Fruit fly (Drosophila melanogaster) whole organism, wandering third instar larva: ENCODE data around the gene ArgRS-m.

ENCODE experiments used
- Abd-B ChIP-seq: fragments of >200 bp; optimal IDR thresholded peaks from 2 replicates; lab custom pipeline; 2017; ENCODE audit warnings: missing biosample characterization, missing genetic modification characterization
- CG32264 ChIP-seq: fragments of 200-800 bp; sonication (Bioruptor generic); optimal IDR thresholded peaks from 2 replicates; lab custom pipeline; 2016; ENCODE audit warnings: missing biosample characterization, missing genetic modification characterization
- CG9705 ChIP-seq: fragments of 200-800 bp; sonication (Bioruptor generic); optimal IDR thresholded peaks from 2 replicates; lab custom pipeline; 2018; ENCODE audit warnings: missing biosample characterization, mild to moderate bottlenecking, missing genetic modification characterization
- CrebA ChIP-seq: fragments of 200-800 bp; sonication (Bioruptor generic); optimal IDR thresholded peaks from 2 replicates; lab custom pipeline; 2016; ENCODE audit warnings: missing biosample characterization, mild to moderate bottlenecking, missing genetic modification characterization, borderline replicate concordance
- Dfd ChIP-seq: fragments of >200 bp; optimal IDR thresholded peaks from 2 replicates; lab custom pipeline; 2017; ENCODE audit warnings: missing biosample characterization, missing genetic modification characterization
- Dif ChIP-seq: fragments of 200-275, 200-300 bp; sonication (Bioruptor generic); optimal IDR thresholded peaks from 2 replicates; lab custom pipeline; 2018; ENCODE audit warnings: missing biosample characterization, missing genetic modification characterization; ENCODE audit not compliant: partially characterized antibody
- GATAd ChIP-seq: sonication (Bioruptor generic); optimal IDR thresholded peaks from 2 replicates; lab custom pipeline; 2016; ENCODE audit warnings: missing biosample characterization, missing genetic modification characterization
- HLH106 ChIP-seq: fragments of 200-800 bp; optimal IDR thresholded peaks from 3 replicates; lab custom pipeline; 2019; ENCODE audit warnings: missing biosample characterization, mild to moderate bottlenecking, missing genetic modification characterization, moderate library complexity
- Hnf4 ChIP-seq: fragments of 200-800 bp; sonication (Bioruptor generic); optimal IDR thresholded peaks from 2 replicates; lab custom pipeline; 2016; ENCODE audit warnings: missing biosample characterization, mild to moderate bottlenecking, missing genetic modification characterization
- Hr78 ChIP-seq: fragments of >200 bp; optimal IDR thresholded peaks from 2 replicates; lab custom pipeline; 2017; ENCODE audit warnings: missing biosample characterization, missing genetic modification characterization
- Hr83 ChIP-seq: fragments of 200-300 bp; sonication (Bioruptor generic); optimal IDR thresholded peaks from 2 replicates; lab custom pipeline; 2016; ENCODE audit warnings: missing biosample characterization, mild to moderate bottlenecking, missing genetic modification characterization, moderate library complexity; ENCODE audit not compliant: poor library complexity, severe bottlenecking
- Jra ChIP-seq: sonication (Bioruptor generic); optimal IDR thresholded peaks from 2 replicates; lab custom pipeline; 2016; ENCODE audit warnings: missing biosample characterization, missing genetic modification characterization
- Mio ChIP-seq: sonication (Bioruptor generic); optimal IDR thresholded peaks from 2 replicates; lab custom pipeline; 2016; ENCODE audit warnings: missing biosample characterization, missing genetic modification characterization
- Myc ChIP-seq: fragments of >200 bp; optimal IDR thresholded peaks from 2 replicates; lab custom pipeline; 2017
- N ChIP-seq: fragments of >200 bp; optimal IDR thresholded peaks from 2 replicates; lab custom pipeline; 2018; ENCODE audit warnings: missing biosample characterization, missing external identifiers, missing genetic modification characterization
- OdsH ChIP-seq: fragments of 200-800 bp; sonication (Bioruptor generic); optimal IDR thresholded peaks from 2 replicates; lab custom pipeline; 2016; ENCODE audit warnings: missing biosample characterization, mild to moderate bottlenecking, missing genetic modification characterization
- Rel ChIP-seq, 2 experiments: fragments of 200-800 bp; sonication (Bioruptor generic) in 1 of 2; optimal IDR thresholded peaks; 2 replicates in 1 of 2; 3 replicates in 1 of 2; lab custom pipeline; 2016 to 2019; ENCODE audit warnings: mild to moderate bottlenecking in 2 of 2, missing biosample characterization in 2 of 2, missing genetic modification characterization in 2 of 2, moderate library complexity in 1 of 2
- Sp1 ChIP-seq: fragments of 200-800 bp; sonication (Bioruptor generic); optimal IDR thresholded peaks from 3 replicates; lab custom pipeline; 2019; ENCODE audit warnings: missing biosample characterization, mild to moderate bottlenecking, missing genetic modification characterization, moderate library complexity
- Vsx2 ChIP-seq: fragments of 200-300, 225-300 bp; sonication (Bioruptor generic); optimal IDR thresholded peaks from 2 replicates; lab custom pipeline; 2018; ENCODE audit warnings: missing biosample characterization, missing genetic modification characterization; ENCODE audit not compliant: partially characterized antibody
- br ChIP-seq: fragments of 200-800 bp; sonication (Bioruptor generic); optimal IDR thresholded peaks from 2 replicates; lab custom pipeline; 2016; ENCODE audit warnings: missing biosample characterization, missing genetic modification characterization
- brk ChIP-seq: fragments of 200-800 bp; sonication (Bioruptor generic); optimal IDR thresholded peaks from 2 replicates; lab custom pipeline; 2016; ENCODE audit warnings: missing biosample characterization, mild to moderate bottlenecking, missing genetic modification characterization
- dl ChIP-seq, 2 experiments: fragments of 175-275, 200-275 bp in 1 of 2; fragments of 200-275 bp in 1 of 2; sonication (Bioruptor generic); optimal IDR thresholded peaks; lab custom pipeline; 2018; ENCODE audit warnings: mild to moderate bottlenecking in 2 of 2, missing biosample characterization in 2 of 2, missing genetic modification characterization in 2 of 2, moderate library complexity in 2 of 2; ENCODE audit not compliant: partially characterized antibody in 2 of 2, insufficient read depth in 1 of 2
- dmrt93B ChIP-seq: fragments of 200-800 bp; sonication (Bioruptor generic); optimal IDR thresholded peaks from 2 replicates; lab custom pipeline; 2018; ENCODE audit warnings: missing biosample characterization, mild to moderate bottlenecking, missing genetic modification characterization
- dsf ChIP-seq: sonication (Bioruptor generic); optimal IDR thresholded peaks from 2 replicates; lab custom pipeline; 2016; ENCODE audit warnings: missing biosample characterization, missing genetic modification characterization, borderline replicate concordance
- ey ChIP-seq: fragments of 200-800 bp; sonication (Bioruptor generic); optimal IDR thresholded peaks from 2 replicates; lab custom pipeline; 2016; ENCODE audit warnings: missing biosample characterization, missing genetic modification characterization
- foxo ChIP-seq, 2 experiments: fragments of 200-800 bp; sonication (Bioruptor generic); optimal IDR thresholded peaks; 2 replicates in 1 of 2; 3 replicates in 1 of 2; lab custom pipeline; 2016 to 2017; ENCODE audit warnings: missing biosample characterization in 2 of 2, missing genetic modification characterization in 2 of 2
- fru ChIP-seq: fragments of 200-800 bp; sonication (Bioruptor generic); optimal IDR thresholded peaks from 3 replicates; lab custom pipeline; 2016; ENCODE audit warnings: missing biosample characterization, mild to moderate bottlenecking, missing genetic modification characterization
- h ChIP-seq: fragments of 200-800 bp; sonication (Bioruptor generic); optimal IDR thresholded peaks from 3 replicates; lab custom pipeline; 2016; ENCODE audit warnings: missing biosample characterization, mild to moderate bottlenecking, missing genetic modification characterization
- jim ChIP-seq: fragments of 175-275, 200-325 bp; sonication (Bioruptor generic); optimal IDR thresholded peaks from 2 replicates; lab custom pipeline; 2016; ENCODE audit warnings: missing biosample characterization, mild to moderate bottlenecking, missing genetic modification characterization
- lola ChIP-seq: fragments of >200 bp; optimal IDR thresholded peaks from 2 replicates; lab custom pipeline; 2017; ENCODE audit warnings: missing biosample characterization, missing genetic modification characterization
- pan ChIP-seq: fragments of >200 bp; optimal IDR thresholded peaks from 2 replicates; lab custom pipeline; 2017
- psq ChIP-seq: fragments of 200-800 bp; sonication (Bioruptor generic); optimal IDR thresholded peaks from 3 replicates; lab custom pipeline; 2017; ENCODE audit warnings: missing biosample characterization, mild to moderate bottlenecking, missing genetic modification characterization, moderate library complexity
- rgr ChIP-seq: fragments of 200-800 bp; sonication (Bioruptor generic); optimal IDR thresholded peaks from 3 replicates; lab custom pipeline; 2016; ENCODE audit warnings: missing biosample characterization, mild to moderate bottlenecking, missing genetic modification characterization
- sv ChIP-seq: fragments of 200-800 bp; sonication (Bioruptor generic); optimal IDR thresholded peaks from 3 replicates; lab custom pipeline; 2016; ENCODE audit warnings: missing biosample characterization, missing genetic modification characterization
- tai ChIP-seq: sonication (Bioruptor generic); optimal IDR thresholded peaks from 2 replicates; lab custom pipeline; 2016; ENCODE audit warnings: missing biosample characterization, missing genetic modification characterization
- usp ChIP-seq: fragments of >200 bp; optimal IDR thresholded peaks from 2 replicates; lab custom pipeline; 2017; ENCODE audit warnings: missing biosample characterization, missing genetic modification characterization
- woc ChIP-seq: sonication (Bioruptor generic); optimal IDR thresholded peaks from 2 replicates; lab custom pipeline; 2016; ENCODE audit warnings: missing biosample characterization, mild to moderate bottlenecking, missing genetic modification characterization

Gene ArgRS-m

DNA sequence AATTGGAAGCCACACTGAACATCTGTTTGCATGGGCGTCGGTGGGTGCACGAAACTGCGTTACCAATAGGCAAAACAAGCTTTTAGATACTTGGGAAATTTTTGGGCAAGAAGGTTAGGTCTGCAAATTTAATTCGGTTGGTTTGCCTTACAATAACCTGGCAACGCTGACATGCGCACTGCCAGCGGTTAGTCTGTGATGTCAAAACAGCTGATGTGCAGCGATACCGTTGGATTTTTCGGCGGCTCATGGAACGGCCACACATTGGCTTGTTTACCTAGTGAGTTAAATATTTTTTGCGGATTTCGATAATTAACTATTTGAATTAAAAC lies at the start of gene ArgRS-m:
Gene ArgRS-m (plus strand): TSS at position 187 of the 332 bp plus-strand sequence.
- TF ChIP-seq OdsH (GFP tag; lab: Kevin White, UChicago) (peak; percentile 70), woc (GFP tag; lab: Kevin White, UChicago) (peak; percentile 14), jim (GFP tag; lab: Kevin White, UChicago) (no peak), Jra (GFP tag; lab: Kevin White, UChicago) (peak; percentile 76), fru (GFP tag; lab: Kevin White, UChicago) (peak; percentile 66), h (peak; percentile 61), usp (GFP tag; lab: Kevin White, UChicago) (no peak), sv (peak; percentile 24), Rel (GFP tag; optimal IDR thresholded peaks at IDR 0.05; lab: Kevin White, UChicago) (no peak), Rel (tag; optimal IDR thresholded peaks at IDR 0.05; lab: Kevin White, UChicago) (no peak), ey (GFP tag; lab: Kevin White, UChicago) (peak; percentile 79), HLH106 (tag; lab: Kevin White, UChicago) (peak; percentile 55), CG9705 (GFP tag; lab: Kevin White, UChicago) (peak; percentile 13), rgr (GFP tag; lab: Kevin White, UChicago) (peak; percentile 78), foxo (GFP tag; optimal IDR thresholded peaks at IDR 0.05; lab: Kevin White, UChicago) (peak in 1 of 2 experiments; percentile 75), dl (GFP tag; optimal IDR thresholded peaks at IDR 0.05; lab: Kevin White, UChicago; ENCODE audit: insufficient read depth in 1 of 2, partially characterized antibody in 2 of 2) (no peak), Mio (GFP tag; lab: Kevin White, UChicago) (peak; percentile 12), Abd-B (no peak), psq (GFP tag; lab: Kevin White, UChicago) (peak; percentile 70), Myc (lab: Kevin White, UChicago) (no peak), Hnf4 (GFP tag; lab: Kevin White, UChicago) (peak; percentile 52), tai (peak; percentile 90), Sp1 (GFP tag; lab: Kevin White, UChicago) (peak; percentile 49), GATAd (GFP tag; lab: Kevin White, UChicago) (peak; percentile 34), dsf (GFP tag; lab: Kevin White, UChicago) (peak; percentile 0), br (peak; percentile 54), brk (GFP tag; lab: Kevin White, UChicago) (peak; percentile 54), Hr83 (GFP tag; lab: Kevin White, UChicago) (peak; percentile 49), CG32264 (GFP tag; lab: Kevin White, UChicago) (peak; percentile 31)

DNA sequence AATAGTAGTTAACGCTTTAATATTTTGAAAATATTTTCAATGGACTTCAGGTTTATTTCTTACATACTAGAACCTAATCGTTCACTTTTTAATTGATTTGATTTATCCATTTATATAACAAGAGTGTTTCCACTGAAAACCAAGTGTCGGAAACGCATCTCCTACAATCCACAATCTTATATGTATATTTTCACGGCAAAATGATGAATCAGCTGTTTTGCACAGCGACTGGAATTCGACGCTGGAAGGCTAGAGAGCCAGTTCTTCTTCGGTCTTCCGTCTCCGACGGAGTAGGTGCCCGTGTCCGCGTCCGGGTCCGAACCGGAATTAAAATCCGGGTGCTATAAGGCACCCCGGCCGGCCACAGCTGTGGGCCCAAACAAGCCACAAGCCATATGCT lies 2.4 kb upstream of the ArgRS-m start:
- TF ChIP-seq Jra (GFP tag; lab: Kevin White, UChicago) (no peak), Abd-B (no peak), Mio (GFP tag; lab: Kevin White, UChicago) (no peak), Rel (GFP tag; optimal IDR thresholded peaks at IDR 0.05; lab: Kevin White, UChicago) (no peak), Rel (tag; optimal IDR thresholded peaks at IDR 0.05; lab: Kevin White, UChicago) (no peak), CG9705 (GFP tag; lab: Kevin White, UChicago) (no peak), ey (GFP tag; lab: Kevin White, UChicago) (no peak), jim (GFP tag; lab: Kevin White, UChicago) (no peak), br (no peak), Myc (lab: Kevin White, UChicago) (no peak)
- TF ChIP-seq, all 38 proteins: peak for 0

DNA sequence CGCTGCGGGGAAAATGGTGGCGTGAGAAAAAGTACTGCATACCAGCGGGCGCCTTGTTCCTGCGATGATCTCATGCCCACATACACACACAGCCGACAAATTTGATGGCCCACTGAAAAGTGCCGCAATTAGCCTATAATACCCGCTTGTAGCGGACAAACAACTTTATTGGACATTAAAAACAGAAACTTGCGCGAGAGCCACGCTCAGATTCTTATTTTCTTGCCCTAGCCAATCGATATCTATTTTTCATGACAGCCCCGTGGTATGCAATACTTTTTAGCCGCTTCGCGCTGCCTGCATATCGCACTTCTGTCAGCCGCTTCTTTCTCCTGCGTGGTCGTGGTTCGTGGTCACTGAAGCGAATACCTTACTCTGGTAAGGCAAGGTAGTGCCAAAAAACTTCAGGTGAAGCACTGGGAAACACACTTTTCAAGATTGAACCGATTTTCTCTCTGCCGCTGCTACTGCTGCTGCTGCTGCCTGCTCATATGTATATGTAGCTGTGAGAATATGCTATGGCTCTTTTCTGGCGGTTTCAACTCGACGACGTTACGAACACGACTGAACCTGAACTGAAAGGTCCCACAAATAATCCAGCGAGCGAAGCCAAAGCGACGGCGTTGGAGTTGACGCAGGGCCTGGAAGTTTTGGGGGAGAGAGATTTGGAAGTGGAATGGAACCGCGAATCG lies 532 bp upstream of the ArgRS-m start, which contains the start of gene CG17816:
Gene CG17816 (minus strand): TSS at position 567 of the 692 bp plus-strand sequence.
- no peak for TF ChIP-seq Rel (GFP tag; optimal IDR thresholded peaks at IDR 0.05; lab: Kevin White, UChicago)
- TF ChIP-seq Rel (tag; optimal IDR thresholded peaks at IDR 0.05; lab: Kevin White, UChicago) = peak; percentile 45
- no peak for TF ChIP-seq tai
- TF ChIP-seq CG9705 (GFP tag; lab: Kevin White, UChicago) = no peak
- peak; percentile 29 for TF ChIP-seq Dfd (GFP tag; lab: Kevin White, UChicago)
- TF ChIP-seq dl (GFP tag; optimal IDR thresholded peaks at IDR 0.05; lab: Kevin White, UChicago; ENCODE audit: insufficient read depth in 1 of 2, partially characterized antibody in 2 of 2) = peak in 1 of 2 experiments; percentile 15
- peak; percentile 66 for TF ChIP-seq Abd-B
- TF ChIP-seq Myc (lab: Kevin White, UChicago) = peak; percentile 78
- TF ChIP-seq OdsH (GFP tag; lab: Kevin White, UChicago) = no peak
- no peak for TF ChIP-seq usp (GFP tag; lab: Kevin White, UChicago)
- no peak for TF ChIP-seq Hr78 (GFP tag; lab: Kevin White, UChicago)
- no peak for TF ChIP-seq Vsx2 (GFP tag; lab: Kevin White, UChicago)
- TF ChIP-seq dsf (GFP tag; lab: Kevin White, UChicago) = no peak
- no peak for TF ChIP-seq rgr (GFP tag; lab: Kevin White, UChicago)
- no peak for TF ChIP-seq ey (GFP tag; lab: Kevin White, UChicago)
- TF ChIP-seq pan (lab: Kevin White, UChicago) = no peak
- TF ChIP-seq N (GFP tag; lab: Kevin White, UChicago) = no peak
- no peak for TF ChIP-seq GATAd (GFP tag; lab: Kevin White, UChicago)
- TF ChIP-seq woc (GFP tag; lab: Kevin White, UChicago) = no peak
- TF ChIP-seq br = no peak
- no peak for TF ChIP-seq jim (GFP tag; lab: Kevin White, UChicago)
- TF ChIP-seq CrebA = no peak
- no peak for TF ChIP-seq h
- TF ChIP-seq Dif (GFP tag; lab: Kevin White, UChicago) = peak; percentile 73
- TF ChIP-seq lola (GFP tag; lab: Kevin White, UChicago) = no peak
- TF ChIP-seq Hr83 (GFP tag; lab: Kevin White, UChicago) = no peak
- TF ChIP-seq brk (GFP tag; lab: Kevin White, UChicago) = no peak
- no peak for TF ChIP-seq CG32264 (GFP tag; lab: Kevin White, UChicago)
- TF ChIP-seq fru (GFP tag; lab: Kevin White, UChicago) = no peak
- no peak for TF ChIP-seq foxo (GFP tag; optimal IDR thresholded peaks at IDR 0.05; lab: Kevin White, UChicago)
- TF ChIP-seq dmrt93B = no peak
- no peak for TF ChIP-seq HLH106 (tag; lab: Kevin White, UChicago)
- TF ChIP-seq, all 38 proteins: peak for 6
